Worm (Caenorhabditis elegans): Measurements from ENCODE around the gene F55B12.10.

Gene F55B12.10

ce11 chrV:13873323-13873722, 33.8 kb downstream of the F55B12.10 start:
- TF ChIP-seq nhr-19 (GFP tag; conservative IDR thresholded peaks at IDR 0.05) (no peak), nhr-85 (tag) (peak; percentile 1)

- no peak for TF ChIP-seq elt-2 (tag; optimal IDR thresholded peaks at IDR 0.05)
- no peak for TF ChIP-seq aly-2 (tag; optimal IDR thresholded peaks at IDR 0.05)
- no peak for TF ChIP-seq zag-1 (tag; optimal IDR thresholded peaks at IDR 0.05)
- TF ChIP-seq Y116A8C.19 (tag; optimal IDR thresholded peaks at IDR 0.05; ENCODE audit: borderline replicate concordance), result no peak
- no peak for TF ChIP-seq pag-3 (tag; optimal IDR thresholded peaks at IDR 0.05; ENCODE audit: borderline replicate concordance, insufficient read depth)
- TF ChIP-seq zip-4 (GFP tag; optimal IDR thresholded peaks at IDR 0.05), result no peak
- TF ChIP-seq efl-1 (optimal IDR thresholded peaks at IDR 0.05), result no peak
- TF ChIP-seq efl-1 (GFP tag; optimal IDR thresholded peaks at IDR 0.05 in 1 of 2), result no peak
- TF ChIP-seq nhr-90 (tag; optimal IDR thresholded peaks at IDR 0.05; ENCODE audit: poor library complexity), result no peak
- TF ChIP-seq ets-5 (GFP tag; IDR thresholded peaks at IDR 0.05), result no peak
- no peak for TF ChIP-seq nhr-28 (tag; optimal IDR thresholded peaks at IDR 0.05)
- TF ChIP-seq blmp-1 (tag; optimal IDR thresholded peaks at IDR 0.05), result no peak
- TF ChIP-seq snpc-4 (tag; optimal IDR thresholded peaks at IDR 0.05), result no peak
- TF ChIP-seq egl-13 (tag; optimal IDR thresholded peaks at IDR 0.05), result no peak
These were observed 37.0 kb downstream of the F55B12.10 start, which contains the start of gene T22G5.1 for ce11 chrV:13876529-13876928. Gene T22G5.1, plus strand, starts transcription at chrV:13876829.

ce11 chrV:13878226-13878625, 38.7 kb downstream of the F55B12.10 start:
- TF ChIP-seq lin-15B (tag; optimal IDR thresholded peaks at IDR 0.05) (no peak), nhr-12 (tag; optimal IDR thresholded peaks at IDR 0.05) (no peak), swsn-7 (tag; optimal IDR thresholded peaks at IDR 0.05) (no peak), blmp-1 (tag; optimal IDR thresholded peaks at IDR 0.05) (peak; percentile 48), F16B12.6 (tag; optimal IDR thresholded peaks at IDR 0.05) (no peak), mef-2 (tag; optimal IDR thresholded peaks at IDR 0.05) (no peak), snu-23 (GFP tag; optimal IDR thresholded peaks at IDR 0.05) (peak; percentile 7), lin-13 (GFP tag; optimal IDR thresholded peaks at IDR 0.05) (no peak), ztf-4 (tag; optimal IDR thresholded peaks at IDR 0.05) (no peak), elt-3 (tag; optimal IDR thresholded peaks at IDR 0.05) (peak in 3 of 6 experiments; percentile 24 to 59 (median 31)), nhr-90 (tag; optimal IDR thresholded peaks at IDR 0.05; ENCODE audit: poor library complexity) (no peak), ztf-11 (tag; optimal IDR thresholded peaks at IDR 0.05) (no peak), nhr-77 (tag; optimal IDR thresholded peaks at IDR 0.05) (no peak), fos-1 (tag; optimal IDR thresholded peaks at IDR 0.05) (no peak), hpl-2 (GFP tag; optimal IDR thresholded peaks at IDR 0.05) (no peak), nhr-28 (tag; optimal IDR thresholded peaks at IDR 0.05) (no peak), mdl-1 (tag; optimal IDR thresholded peaks at IDR 0.05) (peak in 1 of 2 experiments; percentile 13), lin-14 (GFP tag; optimal IDR thresholded peaks at IDR 0.05) (peak; percentile 46), C16A3.4 (tag; optimal IDR thresholded peaks at IDR 0.05) (no peak), unc-98 (GFP tag; IDR thresholded peaks at IDR 0.05) (no peak), nhr-76 (tag; optimal IDR thresholded peaks at IDR 0.05) (no peak), zag-1 (tag; optimal IDR thresholded peaks at IDR 0.05) (no peak), lin-35 (GFP tag; optimal IDR thresholded peaks at IDR 0.05) (peak in 1 of 2 experiments; percentile 20), dpl-1 (GFP tag; optimal IDR thresholded peaks at IDR 0.05) (peak in 1 of 3 experiments; percentile 35), skn-1 (tag; optimal IDR thresholded peaks at IDR 0.05) (no peak), nhr-20 (tag; optimal IDR thresholded peaks at IDR 0.05) (peak; percentile 48), nhr-85 (tag) (peak; percentile 28), nhr-71 (tag; optimal IDR thresholded peaks at IDR 0.05) (peak; percentile 26), unc-86 (tag; optimal IDR thresholded peaks at IDR 0.05) (no peak), pag-3 (tag; optimal IDR thresholded peaks at IDR 0.05; ENCODE audit: borderline replicate concordance, insufficient read depth) (peak; percentile 42), elt-2 (tag; optimal IDR thresholded peaks at IDR 0.05) (peak; percentile 76)

All from whole organism, L1 larva.